Worm (Caenorhabditis elegans): ENCODE data around the gene clec-4.
A peak's percentile ranks its signal among the peaks of the same experiment; 100 is the strongest.

DNA sequence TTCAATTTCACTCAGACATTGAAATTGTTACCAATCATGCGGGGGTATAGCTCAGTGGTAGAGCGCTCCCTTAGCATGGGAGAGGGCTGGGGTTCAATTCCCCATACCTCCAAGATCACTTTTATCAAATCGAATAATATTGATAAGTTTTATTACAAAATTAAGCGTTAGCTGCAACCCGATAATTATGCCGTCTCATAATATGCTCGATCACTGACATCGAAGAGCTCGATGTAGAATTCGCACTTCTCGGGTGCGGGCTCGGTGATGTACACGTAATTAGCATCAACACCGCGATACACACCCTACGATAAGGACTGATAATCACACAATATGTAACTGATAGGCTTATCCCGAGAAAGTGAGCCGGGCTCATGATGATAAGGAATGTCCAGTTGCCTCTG is 38.3 kb downstream of the clec-4 start:
- TF ChIP-seq ama-1 (optimal IDR thresholded peaks at IDR 0.05) (no peak), fos-1 (tag; optimal IDR thresholded peaks at IDR 0.05) (peak; percentile 33), lin-39 (tag; optimal IDR thresholded peaks at IDR 0.05) (no peak), nhr-77 (tag; optimal IDR thresholded peaks at IDR 0.05) (no peak), sma-3 (GFP tag; optimal IDR thresholded peaks at IDR 0.05) (no peak)

All from whole organism, L2 larva.